Worm (Caenorhabditis elegans) whole organism, L3 larva: ENCODE data around the gene exh-1.

ENCODE experiments used
- R02D3.7 ChIP-seq: fragments of 150-350 bp; optimal IDR thresholded peaks from 2 replicates; lab custom pipeline; 2014; ENCODE audit warnings: missing biosample characterization, missing genetic modification characterization
- ZK546.5 ChIP-seq: sonication (generic microtip); optimal IDR thresholded peaks from 2 replicates; lab custom pipeline; 2017; ENCODE audit warnings: missing biosample characterization, missing genetic modification characterization
- aly-2 ChIP-seq: fragments of 150-350 bp; optimal IDR thresholded peaks from 2 replicates; lab custom pipeline; 2014; ENCODE audit warnings: missing biosample characterization, missing genetic modification characterization
- ama-1 ChIP-seq: fragments of 150-350 bp; optimal IDR thresholded peaks from 2 replicates; lab custom pipeline; 2018
- ceh-16 ChIP-seq: sonication (generic microtip); optimal IDR thresholded peaks from 2 replicates; lab custom pipeline; 2017; ENCODE audit warnings: missing biosample characterization, missing genetic modification characterization
- ceh-28 ChIP-seq: fragments of 150-350 bp; optimal IDR thresholded peaks from 2 replicates; lab custom pipeline; 2014; ENCODE audit warnings: missing biosample characterization, missing genetic modification reagents, missing genetic modification characterization
- ceh-9 ChIP-seq: sonication (generic microtip); optimal IDR thresholded peaks from 2 replicates; lab custom pipeline; 2018; ENCODE audit warnings: missing biosample characterization, missing genetic modification characterization
- daf-12 ChIP-seq: fragments of 150-350 bp; optimal IDR thresholded peaks from 2 replicates; lab custom pipeline; 2014; ENCODE audit warnings: missing biosample characterization, missing genetic modification reagents, missing genetic modification characterization
- egl-27 ChIP-seq: sonication (generic microtip); optimal IDR thresholded peaks from 4 replicates; lab custom pipeline; 2017; ENCODE audit warnings: missing biosample characterization, missing genetic modification reagents, missing genetic modification characterization
- egl-5 ChIP-seq: fragments of 150-350 bp; optimal IDR thresholded peaks from 2 replicates; lab custom pipeline; 2017; ENCODE audit warnings: missing biosample characterization, missing genetic modification reagents, missing genetic modification characterization, inconsistent platforms
- elt-1 ChIP-seq: fragments of 150-350 bp; optimal IDR thresholded peaks from 2 replicates; lab custom pipeline; 2014; ENCODE audit warnings: missing biosample characterization, missing genetic modification characterization
- elt-2 ChIP-seq: sonication (generic microtip); optimal IDR thresholded peaks from 2 replicates; lab custom pipeline; 2016; ENCODE audit warnings: missing genetic modification reagents, mild to moderate bottlenecking, missing genetic modification characterization, missing compliant biosample characterization
- elt-3 ChIP-seq, 3 experiments: fragments of 150-350 bp in 1 of 3; sonication (generic microtip) in 2 of 3; optimal IDR thresholded peaks; 2 replicates in 2 of 3; 4 replicates in 1 of 3; lab custom pipeline; 2014 to 2017; ENCODE audit warnings: missing biosample characterization in 3 of 3, missing genetic modification characterization in 3 of 3
- eor-1 ChIP-seq, 2 experiments: fragments of 150-350 bp; optimal IDR thresholded peaks; 2 replicates each; lab custom pipeline; 2014 to 2018; ENCODE audit warnings: missing biosample characterization in 2 of 2, missing genetic modification characterization in 2 of 2
- fkh-10 ChIP-seq: sonication (generic microtip); optimal IDR thresholded peaks from 2 replicates; lab custom pipeline; 2017; ENCODE audit warnings: missing biosample characterization, missing genetic modification reagents, missing genetic modification characterization
- fkh-2 ChIP-seq: fragments of 150-350 bp; optimal IDR thresholded peaks from 2 replicates; lab custom pipeline; 2014; ENCODE audit warnings: missing biosample characterization, missing genetic modification reagents, missing genetic modification characterization
- fos-1 ChIP-seq: fragments of 150-350 bp; optimal IDR thresholded peaks from 2 replicates; lab custom pipeline; 2014; ENCODE audit warnings: missing biosample characterization, missing genetic modification characterization
- hmg-11 ChIP-seq: sonication (generic microtip); optimal IDR thresholded peaks from 2 replicates; lab custom pipeline; 2016; ENCODE audit warnings: missing genetic modification characterization, missing compliant biosample characterization
- jun-1 ChIP-seq: fragments of 150-350 bp; optimal IDR thresholded peaks from 2 replicates; lab custom pipeline; 2014; ENCODE audit warnings: missing biosample characterization, missing genetic modification reagents, missing genetic modification characterization
- lin-15B ChIP-seq: fragments of 150-350 bp; optimal IDR thresholded peaks from 2 replicates; lab custom pipeline; 2014; ENCODE audit warnings: missing biosample characterization, missing genetic modification characterization
- lin-39 ChIP-seq: fragments of 150-350 bp; optimal IDR thresholded peaks from 2 replicates; lab custom pipeline; 2018; ENCODE audit warnings: missing biosample characterization, missing genetic modification reagents, missing genetic modification characterization
- lsy-12 ChIP-seq: sonication (generic microtip); optimal IDR thresholded peaks from 2 replicates; lab custom pipeline; 2016; ENCODE audit warnings: mild to moderate bottlenecking, missing genetic modification characterization, missing compliant biosample characterization
- mdl-1 ChIP-seq: fragments of 150-350 bp; optimal IDR thresholded peaks from 2 replicates; lab custom pipeline; 2014; ENCODE audit warnings: missing biosample characterization, missing genetic modification characterization
- mml-1 ChIP-seq: fragments of 150-350 bp; sonication (generic microtip); optimal IDR thresholded peaks from 3 replicates; lab custom pipeline; 2014; ENCODE audit warnings: missing biosample characterization, missing genetic modification characterization
- nfya-1 ChIP-seq: sonication (generic microtip); optimal IDR thresholded peaks from 2 replicates; lab custom pipeline; 2017; ENCODE audit warnings: missing genetic modification characterization, mild to moderate bottlenecking, missing compliant biosample characterization, antibody characterized with exemption, moderate library complexity; ENCODE audit not compliant: insufficient read depth
- nhr-11 ChIP-seq: fragments of 150-350 bp; optimal IDR thresholded peaks from 2 replicates; lab custom pipeline; 2014; ENCODE audit warnings: missing biosample characterization, missing genetic modification characterization
- nhr-12 ChIP-seq: fragments of 150-350 bp; optimal IDR thresholded peaks from 2 replicates; lab custom pipeline; 2014; ENCODE audit warnings: missing biosample characterization, missing genetic modification characterization
- nhr-23 ChIP-seq: fragments of 150-350 bp; optimal IDR thresholded peaks from 2 replicates; lab custom pipeline; 2014; ENCODE audit warnings: missing biosample characterization, missing genetic modification reagents, missing genetic modification characterization
- nhr-237 ChIP-seq: fragments of 150-350 bp; optimal IDR thresholded peaks from 2 replicates; lab custom pipeline; 2014; ENCODE audit warnings: missing biosample characterization, missing genetic modification characterization
- nhr-25 ChIP-seq: sonication (generic microtip); optimal IDR thresholded peaks from 2 replicates; lab custom pipeline; 2017; ENCODE audit warnings: missing biosample characterization, missing genetic modification characterization
- nhr-28 ChIP-seq: fragments of 150-350 bp; optimal IDR thresholded peaks from 2 replicates; lab custom pipeline; 2014; ENCODE audit warnings: missing biosample characterization, missing genetic modification characterization
- nhr-43 ChIP-seq: sonication (generic microtip); optimal IDR thresholded peaks from 2 replicates; lab custom pipeline; 2016; ENCODE audit warnings: mild to moderate bottlenecking, missing genetic modification characterization, missing compliant biosample characterization; ENCODE audit not compliant: poor library complexity, severe bottlenecking
- nhr-67 ChIP-seq: fragments of 150-350 bp; optimal IDR thresholded peaks from 2 replicates; lab custom pipeline; 2014; ENCODE audit warnings: missing biosample characterization, missing genetic modification characterization
- nhr-76 ChIP-seq: fragments of 150-350 bp; sonication (generic microtip); optimal IDR thresholded peaks from 5 replicates; lab custom pipeline; 2014; ENCODE audit warnings: missing biosample characterization, missing genetic modification characterization
- nhr-77 ChIP-seq: fragments of 150-350 bp; optimal IDR thresholded peaks from 2 replicates; lab custom pipeline; 2014; ENCODE audit warnings: missing biosample characterization, missing genetic modification characterization
- pha-4 ChIP-seq: fragments of 150-350 bp; optimal IDR thresholded peaks from 2 replicates; lab custom pipeline; 2014; ENCODE audit warnings: missing biosample characterization, missing genetic modification reagents, missing genetic modification characterization
- pqm-1 ChIP-seq: fragments of 150-350 bp; optimal IDR thresholded peaks from 2 replicates; lab custom pipeline; 2017; ENCODE audit warnings: missing biosample characterization, missing genetic modification characterization, inconsistent platforms
- sea-2 ChIP-seq: fragments of 150-350 bp; sonication (generic microtip); optimal IDR thresholded peaks from 4 replicates; lab custom pipeline; 2014; ENCODE audit warnings: missing biosample characterization, missing genetic modification reagents, missing genetic modification characterization
- skn-1 ChIP-seq: fragments of 150-350 bp; optimal IDR thresholded peaks from 2 replicates; lab custom pipeline; 2014; ENCODE audit warnings: missing biosample characterization, missing genetic modification characterization
- snpc-4 ChIP-seq: fragments of 150-350 bp; optimal IDR thresholded peaks from 2 replicates; lab custom pipeline; 2014; ENCODE audit warnings: missing biosample characterization, missing genetic modification characterization
- tbx-2 ChIP-seq: sonication (generic microtip); optimal IDR thresholded peaks from 2 replicates; lab custom pipeline; 2016; ENCODE audit warnings: mild to moderate bottlenecking, missing genetic modification characterization, missing compliant biosample characterization
- unc-39 ChIP-seq: sonication (generic microtip); optimal IDR thresholded peaks from 4 replicates; lab custom pipeline; 2017; ENCODE audit warnings: missing biosample characterization, missing genetic modification characterization
- unc-62 ChIP-seq: fragments of 150-350 bp; sonication (generic microtip); optimal IDR thresholded peaks from 4 replicates; lab custom pipeline; 2014; ENCODE audit warnings: missing biosample characterization, missing genetic modification reagents, missing genetic modification characterization
- zag-1 ChIP-seq: fragments of 150-350 bp; optimal IDR thresholded peaks from 2 replicates; lab custom pipeline; 2014; ENCODE audit warnings: missing biosample characterization, missing genetic modification characterization
- ztf-11 ChIP-seq: fragments of 150-350 bp; optimal IDR thresholded peaks from 2 replicates; lab custom pipeline; 2014; ENCODE audit warnings: missing biosample characterization, missing genetic modification characterization
- ztf-4 ChIP-seq: fragments of 150-350 bp; optimal IDR thresholded peaks from 2 replicates; lab custom pipeline; 2014; ENCODE audit warnings: missing biosample characterization, missing genetic modification characterization

The exh-1 gene

DNA sequence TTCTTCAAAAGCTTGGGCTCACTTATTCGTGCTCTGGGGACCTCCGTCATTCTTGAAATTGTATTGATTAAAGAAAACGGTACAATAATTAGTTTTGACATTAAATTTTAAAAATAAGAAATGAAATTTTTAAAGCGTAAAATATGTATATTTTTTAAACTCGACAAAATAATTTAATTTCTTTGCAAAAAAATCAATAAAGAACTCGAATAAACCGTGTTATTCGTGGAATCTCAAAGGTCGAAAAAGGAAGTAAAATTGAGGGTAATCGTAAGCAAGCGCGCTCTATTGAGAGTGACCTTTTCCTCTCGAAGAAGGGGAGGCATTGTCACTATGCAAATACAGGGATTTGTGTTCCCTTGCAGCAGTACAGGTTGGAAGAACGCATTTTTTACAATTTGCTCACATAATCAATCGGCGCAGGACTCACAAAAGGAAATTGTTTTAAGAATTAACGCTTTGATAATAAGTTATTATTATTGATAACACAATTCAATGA is 38.1 kb downstream of the exh-1 start, which contains the start of gene Y73C8B.2:
Gene Y73C8B.2 (minus strand): TSS at position 51 of the 499 bp plus-strand sequence.
- no peak for TF ChIP-seq eor-1 (tag; optimal IDR thresholded peaks at IDR 0.05; lab: Kevin White, UChicago)
- TF ChIP-seq pha-4: peak; percentile 78
- peak; percentile 50 for TF ChIP-seq nhr-25 (tag; lab: Kevin White, UChicago)
- TF ChIP-seq skn-1 (tag; lab: Kevin White, UChicago): no peak
- peak; percentile 19 for TF ChIP-seq hmg-11 (tag; lab: Kevin White, UChicago)
- peak; percentile 2 for TF ChIP-seq pqm-1 (tag; lab: Kevin White, UChicago)
- TF ChIP-seq ceh-9 (tag; lab: Kevin White, UChicago): no peak
- peak; percentile 59 for TF ChIP-seq nhr-23 (tag; lab: Kevin White, UChicago)
- TF ChIP-seq jun-1: no peak
- TF ChIP-seq elt-2: peak; percentile 33
- no peak for TF ChIP-seq unc-62 (GFP tag; lab: Kevin White, UChicago)
- TF ChIP-seq lin-15B (tag; lab: Kevin White, UChicago): peak; percentile 54
- peak; percentile 48 for TF ChIP-seq nfya-1 (tag; lab: Kevin White, UChicago)
- TF ChIP-seq, all 47 proteins: peak for 8

- TF ChIP-seq nhr-43 (tag; lab: Kevin White, UChicago) (no peak), elt-2 (no peak), snpc-4 (tag; lab: Kevin White, UChicago) (no peak), ceh-16 (tag; lab: Kevin White, UChicago) (no peak), nfya-1 (tag; lab: Kevin White, UChicago) (peak; percentile 91)
Measured at ce11 chrV:3195814-3196213, 38.9 kb downstream of the exh-1 start.

ce11 chrV:3196832-3197329 is 40.0 kb downstream of the exh-1 start, which contains the start of the genes Y73C8B.1 and Y73C8B.5:
Gene Y73C8B.1 (minus strand): TSS chrV:3196882.
Gene Y73C8B.5 (plus strand): TSS chrV:3197268.
- TF ChIP-seq nhr-28 (tag; lab: Kevin White, UChicago): no peak
- no peak for TF ChIP-seq unc-39 (tag; lab: Kevin White, UChicago)
- no peak for TF ChIP-seq elt-1 (tag; lab: Kevin White, UChicago)
- TF ChIP-seq nhr-77 (tag; lab: Kevin White, UChicago): no peak
- no peak for TF ChIP-seq egl-27 (tag; lab: Kevin White, UChicago)
- peak; percentile 28 for TF ChIP-seq elt-2
- TF ChIP-seq nhr-25 (tag; lab: Kevin White, UChicago): peak; percentile 37
- no peak for TF ChIP-seq R02D3.7
- TF ChIP-seq unc-62 (GFP tag; lab: Kevin White, UChicago): no peak
- no peak for TF ChIP-seq ZK546.5 (tag; lab: Kevin White, UChicago)
- no peak for TF ChIP-seq nhr-43 (tag; lab: Kevin White, UChicago)
- no peak for TF ChIP-seq ceh-9 (tag; lab: Kevin White, UChicago)
- TF ChIP-seq sea-2 (GFP tag; lab: Kevin White, UChicago): no peak
- no peak for TF ChIP-seq tbx-2
- TF ChIP-seq ztf-11 (tag; lab: Kevin White, UChicago): no peak
- TF ChIP-seq elt-3 (tag; optimal IDR thresholded peaks at IDR 0.05; lab: Kevin White, UChicago): no peak
- no peak for TF ChIP-seq snpc-4 (tag; lab: Kevin White, UChicago)
- TF ChIP-seq ceh-28 (tag; lab: Kevin White, UChicago): no peak
- no peak for TF ChIP-seq hmg-11 (tag; lab: Kevin White, UChicago)
- TF ChIP-seq jun-1: no peak
- TF ChIP-seq eor-1 (tag; optimal IDR thresholded peaks at IDR 0.05; lab: Kevin White, UChicago): no peak
- no peak for TF ChIP-seq skn-1 (tag; lab: Kevin White, UChicago)
- no peak for TF ChIP-seq fos-1
- TF ChIP-seq mdl-1: no peak
- TF ChIP-seq fkh-2: no peak
- no peak for TF ChIP-seq ceh-16 (tag; lab: Kevin White, UChicago)
- no peak for TF ChIP-seq mml-1 (tag; lab: Kevin White, UChicago)
- TF ChIP-seq nhr-67 (tag; lab: Kevin White, UChicago): no peak
- no peak for TF ChIP-seq lin-39 (tag; lab: Kevin White, UChicago)
- no peak for TF ChIP-seq nhr-76
- TF ChIP-seq ama-1 (lab: Kevin White, UChicago): no peak
- TF ChIP-seq pqm-1 (tag; lab: Kevin White, UChicago): no peak
- TF ChIP-seq lsy-12 (tag; lab: Kevin White, UChicago): no peak
- TF ChIP-seq nhr-11: peak; percentile 85
- TF ChIP-seq nfya-1 (tag; lab: Kevin White, UChicago): peak; percentile 22
- no peak for TF ChIP-seq zag-1 (tag; lab: Kevin White, UChicago)
- TF ChIP-seq daf-12 (tag; lab: Kevin White, UChicago): no peak
- TF ChIP-seq lin-15B (tag; lab: Kevin White, UChicago): no peak
- TF ChIP-seq aly-2 (tag; lab: Kevin White, UChicago): no peak
- TF ChIP-seq nhr-12 (tag; lab: Kevin White, UChicago): no peak
- TF ChIP-seq nhr-23 (tag; lab: Kevin White, UChicago): peak; percentile 41
- no peak for TF ChIP-seq fkh-10 (GFP tag; lab: Kevin White, UChicago)
- no peak for TF ChIP-seq nhr-237 (tag; lab: Kevin White, UChicago)
- no peak for TF ChIP-seq ztf-4 (tag; lab: Kevin White, UChicago)
- no peak for TF ChIP-seq egl-5
